Worm (Caenorhabditis elegans) whole organism, L4/young adult: ENCODE data around the gene ZK185.2.

Experiments
- W03F9.2 ChIP-seq: fragments of 150-350 bp; optimal IDR thresholded peaks from 2 replicates; lab custom pipeline; 2014; ENCODE audit warnings: missing biosample characterization, missing genetic modification characterization
- him-1 ChIP-seq: sonication (generic microtip); optimal IDR thresholded peaks from 2 replicates; lab custom pipeline; 2016; ENCODE audit warnings: missing genotype, missing genetic modification reagents, missing genetic modification characterization, missing compliant biosample characterization

DNA sequence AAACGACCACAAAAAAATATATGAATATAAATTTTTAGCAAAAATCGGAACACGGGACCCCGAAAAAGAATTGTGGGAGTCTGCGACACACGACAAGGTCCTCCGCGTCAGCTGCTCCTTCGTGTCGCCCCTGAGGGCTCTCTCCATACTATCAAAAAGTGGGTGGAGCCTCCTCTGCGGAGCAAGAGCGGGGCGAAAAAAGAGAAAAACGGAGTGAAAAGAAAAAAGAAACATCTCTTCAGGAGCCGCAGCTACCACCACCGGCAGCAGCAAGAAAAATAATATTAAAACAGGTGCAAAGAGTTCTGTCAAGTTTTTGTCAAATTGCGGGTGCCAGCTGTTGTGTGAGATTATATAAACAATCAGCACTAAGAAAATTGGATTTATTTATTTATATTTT, 29.7 kb upstream of the ZK185.2 start, which contains the start of gene gbb-2:
- TF ChIP-seq W03F9.2 (no peak), him-1 (no peak)
